Fruit fly (Drosophila melanogaster) whole organism, embryonic: Measurements from ENCODE around the gene CHKov1.

Source experiments
- Antp ChIP-seq: fragments of 200-800 bp; sonication (Bioruptor generic); optimal IDR thresholded peaks from 3 replicates; lab custom pipeline; 2016; ENCODE audit warnings: missing biosample characterization, missing genetic modification characterization
- BtbVII ChIP-seq: fragments of 200-800 bp; sonication (Bioruptor generic); optimal IDR thresholded peaks from 3 replicates; lab custom pipeline; 2017; ENCODE audit warnings: missing biosample characterization, mild to moderate bottlenecking, missing genetic modification characterization
- CG10431 ChIP-seq: fragments of 200-800 bp; sonication (Bioruptor generic); optimal IDR thresholded peaks from 3 replicates; lab custom pipeline; 2018; ENCODE audit warnings: missing biosample characterization, mild to moderate bottlenecking, missing genetic modification characterization
- CG11560 ChIP-seq: fragments of 200-800 bp; sonication (Bioruptor generic); IDR thresholded peaks from 3 replicates; pipeline ENCODE4 v1.3.6; 2022; ENCODE audit warnings: missing biosample characterization, missing genetic modification characterization
- CG12219 ChIP-seq: fragments of 200-800 bp; sonication (Bioruptor generic); optimal IDR thresholded peaks from 3 replicates; lab custom pipeline; 2018; ENCODE audit warnings: missing biosample characterization, mild to moderate bottlenecking, missing genetic modification characterization
- CG12299 ChIP-seq: fragments of 200-800 bp; sonication (Bioruptor generic); optimal IDR thresholded peaks from 2 replicates; lab custom pipeline; 2018; ENCODE audit warnings: missing biosample characterization, mild to moderate bottlenecking, missing genetic modification characterization
- CG13123 ChIP-seq: fragments of 200-800 bp; sonication (Bioruptor generic); optimal IDR thresholded peaks from 2 replicates; lab custom pipeline; 2016; ENCODE audit warnings: missing biosample characterization, missing genetic modification characterization
- CG13296 ChIP-seq: fragments of 200-800 bp; sonication (Bioruptor generic); optimal IDR thresholded peaks from 3 replicates; lab custom pipeline; 2018; ENCODE audit warnings: missing biosample characterization, mild to moderate bottlenecking, missing genetic modification characterization
- CG13775 ChIP-seq: fragments of 200-800 bp; sonication (Bioruptor generic); optimal IDR thresholded peaks from 3 replicates; lab custom pipeline; 2017; ENCODE audit warnings: missing biosample characterization, mild to moderate bottlenecking, missing genetic modification characterization
- CG14965 ChIP-seq: fragments of 200-800 bp; sonication (Bioruptor generic); optimal IDR thresholded peaks from 2 replicates; lab custom pipeline; 2016; ENCODE audit warnings: missing biosample characterization, missing genetic modification characterization, borderline replicate concordance
- CG16813 ChIP-seq: fragments of 200-800 bp; sonication (Bioruptor generic); IDR thresholded peaks from 3 replicates; pipeline ENCODE4 v1.3.6; 2022; ENCODE audit warnings: missing biosample characterization, missing genetic modification characterization; ENCODE audit not compliant: partially characterized antibody
- CG2678 ChIP-seq: fragments of 200-800 bp; sonication (Bioruptor generic); optimal IDR thresholded peaks from 3 replicates; lab custom pipeline; 2019; ENCODE audit warnings: missing biosample characterization, mild to moderate bottlenecking, missing genetic modification characterization, moderate library complexity
- CG2875 ChIP-seq: fragments of 200-800 bp; sonication (Bioruptor generic); optimal IDR thresholded peaks from 2 replicates; lab custom pipeline; 2017; ENCODE audit warnings: missing biosample characterization, mild to moderate bottlenecking, missing genetic modification characterization, missing genetic modification reagents
- CG32532 ChIP-seq: fragments of 200-800 bp; sonication (Bioruptor generic); IDR thresholded peaks from 2 replicates; pipeline ENCODE4 v1.3.6; 2022; ENCODE audit warnings: missing biosample characterization, missing genetic modification characterization
- CG34376 ChIP-seq: fragments of 200-800 bp; sonication (Bioruptor generic); optimal IDR thresholded peaks from 2 replicates; lab custom pipeline; 2018; ENCODE audit warnings: missing biosample characterization, mild to moderate bottlenecking, missing genetic modification characterization
- CG4282 ChIP-seq: fragments of 200-800 bp; sonication (Bioruptor generic); optimal IDR thresholded peaks from 2 replicates; lab custom pipeline; 2016; ENCODE audit warnings: missing biosample characterization, missing genetic modification characterization
- CG4707 ChIP-seq: fragments of 200-800 bp; sonication (Bioruptor generic); optimal IDR thresholded peaks from 2 replicates; lab custom pipeline; 2018; ENCODE audit warnings: missing biosample characterization, mild to moderate bottlenecking, missing genetic modification characterization, moderate library complexity
- CG4730 ChIP-seq: fragments of 200-800 bp; sonication (Bioruptor generic); IDR thresholded peaks from 2 replicates; pipeline ENCODE4 v1.3.6; 2022; ENCODE audit warnings: missing biosample characterization, missing genetic modification characterization
- CG6272 ChIP-seq: fragments of 200-800 bp; sonication (Bioruptor generic); IDR thresholded peaks from 2 replicates; pipeline ENCODE4 v1.3.6; 2022; ENCODE audit warnings: missing biosample characterization, missing genetic modification characterization
- CG6765 ChIP-seq: fragments of 200-800 bp; sonication (Bioruptor generic); optimal IDR thresholded peaks from 3 replicates; lab custom pipeline; 2017; ENCODE audit warnings: missing biosample characterization, mild to moderate bottlenecking, missing genetic modification characterization
- CoRest ChIP-seq: fragments of 200-800 bp; sonication (Bioruptor generic); optimal IDR thresholded peaks from 3 replicates; lab custom pipeline; 2018; ENCODE audit warnings: missing biosample characterization, mild to moderate bottlenecking, missing genetic modification characterization, moderate library complexity
- Gug ChIP-seq: fragments of 200-800 bp; sonication (Bioruptor generic); IDR thresholded peaks from 4 replicates; pipeline ENCODE4 v1.3.6; 2022; ENCODE audit warnings: missing biosample characterization, missing genetic modification characterization
- Hand ChIP-seq: fragments of 200-800 bp; sonication (Bioruptor generic); optimal IDR thresholded peaks from 2 replicates; lab custom pipeline; 2017; ENCODE audit warnings: mild to moderate bottlenecking, missing biosample characterization, missing genetic modification reagents, missing genetic modification characterization
- Jarid2 ChIP-seq: fragments of 200-800 bp; sonication (Bioruptor generic); optimal IDR thresholded peaks from 3 replicates; lab custom pipeline; 2017; ENCODE audit warnings: mild to moderate bottlenecking, missing biosample characterization, missing genetic modification reagents, missing genetic modification characterization
- MESR4 ChIP-seq: fragments of 200-800 bp; sonication (Bioruptor generic); optimal IDR thresholded peaks from 2 replicates; lab custom pipeline; 2018; ENCODE audit warnings: missing biosample characterization, mild to moderate bottlenecking, missing genetic modification characterization, moderate library complexity
- MTF-1 ChIP-seq: fragments of 200-800 bp; sonication (Bioruptor generic); optimal IDR thresholded peaks from 2 replicates; lab custom pipeline; 2018; ENCODE audit warnings: missing biosample characterization, mild to moderate bottlenecking, missing genetic modification characterization, borderline replicate concordance
- Mrtf ChIP-seq: fragments of 200-800 bp; sonication (Bioruptor generic); IDR thresholded peaks from 3 replicates; pipeline ENCODE4 v1.3.6; 2022; ENCODE audit warnings: missing biosample characterization, missing genetic modification characterization
- Nf-YC ChIP-seq: fragments of 200-800 bp; optimal IDR thresholded peaks from 3 replicates; lab custom pipeline; 2019; ENCODE audit warnings: missing biosample characterization, mild to moderate bottlenecking, missing genetic modification characterization, moderate library complexity
- Optix ChIP-seq: fragments of 200-800 bp; sonication (Bioruptor generic); IDR thresholded peaks from 3 replicates; pipeline ENCODE4 v1.3.6; 2022; ENCODE audit warnings: missing biosample characterization, missing genetic modification characterization
- Side ChIP-seq: fragments of 200-800 bp; sonication (Bioruptor generic); optimal IDR thresholded peaks from 2 replicates; lab custom pipeline; 2016; ENCODE audit warnings: missing biosample characterization, missing genetic modification characterization
- Vsx1 ChIP-seq: fragments of 200-800 bp; sonication (Bioruptor generic); optimal IDR thresholded peaks from 2 replicates; lab custom pipeline; 2017; ENCODE audit warnings: missing biosample characterization, mild to moderate bottlenecking, missing genetic modification characterization, missing genetic modification reagents
- amos ChIP-seq: fragments of 200-800 bp; sonication (Bioruptor generic); IDR thresholded peaks from 2 replicates; pipeline ENCODE4 v1.3.6; 2022; ENCODE audit warnings: missing biosample characterization, missing genetic modification characterization; ENCODE audit not compliant: partially characterized antibody
- bbx ChIP-seq: fragments of 200-800 bp; sonication (Bioruptor generic); IDR thresholded peaks from 2 replicates; pipeline ENCODE4 v1.3.6; 2022; ENCODE audit warnings: missing biosample characterization, missing genetic modification characterization; ENCODE audit not compliant: partially characterized antibody
- cad ChIP-seq: fragments of >200 bp; optimal IDR thresholded peaks from 2 replicates; lab custom pipeline; 2017; ENCODE audit warnings: missing biosample characterization, missing genetic modification characterization
- ci ChIP-seq: fragments of 200-800 bp; sonication (Bioruptor generic); IDR thresholded peaks from 3 replicates; pipeline ENCODE4 v1.3.6; 2022; ENCODE audit warnings: missing biosample characterization, missing genetic modification characterization
- corto ChIP-seq: fragments of 200-800 bp; sonication (Bioruptor generic); optimal IDR thresholded peaks from 2 replicates; lab custom pipeline; 2016; ENCODE audit warnings: missing biosample characterization, mild to moderate bottlenecking, missing genetic modification characterization, moderate library complexity
- crol ChIP-seq: fragments of 200-800 bp; sonication (Bioruptor generic); IDR thresholded peaks from 2 replicates; pipeline ENCODE4 v1.3.6; 2022; ENCODE audit warnings: missing biosample characterization, missing genetic modification characterization
- da ChIP-seq: fragments of 200-800 bp; sonication (Bioruptor generic); optimal IDR thresholded peaks from 2 replicates; lab custom pipeline; 2016; ENCODE audit warnings: missing biosample characterization, missing genetic modification characterization
- dpn ChIP-seq, 2 experiments: fragments of 200-800 bp; sonication (Bioruptor generic); optimal IDR thresholded peaks; 3 replicates each; lab custom pipeline; 2016; ENCODE audit warnings: missing biosample characterization in 2 of 2, missing genetic modification characterization in 2 of 2
- ewg ChIP-seq: fragments of 200-800 bp; sonication (Bioruptor generic); optimal IDR thresholded peaks from 3 replicates; lab custom pipeline; 2017; ENCODE audit warnings: mild to moderate bottlenecking, missing biosample characterization, missing genetic modification reagents, missing genetic modification characterization
- fu2 ChIP-seq: fragments of 200-800 bp; sonication (Bioruptor generic); optimal IDR thresholded peaks from 2 replicates; lab custom pipeline; 2016; ENCODE audit warnings: missing biosample characterization, missing genetic modification characterization
- gem ChIP-seq: fragments of 200-800 bp; sonication (Bioruptor generic); optimal IDR thresholded peaks from 2 replicates; lab custom pipeline; 2019; ENCODE audit warnings: missing biosample characterization, mild to moderate bottlenecking, missing genetic modification characterization, moderate library complexity
- gfzf ChIP-seq: fragments of 200-800 bp; sonication (Bioruptor generic); optimal IDR thresholded peaks from 2 replicates; lab custom pipeline; 2016; ENCODE audit warnings: missing biosample characterization, mild to moderate bottlenecking, missing genetic modification characterization, moderate library complexity
- inv ChIP-seq: fragments of 200-800 bp; sonication (Bioruptor generic); IDR thresholded peaks from 2 replicates; pipeline ENCODE4 v1.3.6; 2022; ENCODE audit warnings: missing biosample characterization, missing genetic modification characterization; ENCODE audit not compliant: partially characterized antibody
- kah ChIP-seq: fragments of 200-800 bp; sonication (Bioruptor generic); optimal IDR thresholded peaks from 2 replicates; lab custom pipeline; 2018; ENCODE audit warnings: missing biosample characterization, mild to moderate bottlenecking, missing genetic modification characterization
- mam ChIP-seq: fragments of 200-800 bp; sonication (Bioruptor generic); optimal IDR thresholded peaks from 3 replicates; lab custom pipeline; 2016; ENCODE audit warnings: missing biosample characterization, missing genetic modification characterization
- scrt ChIP-seq: fragments of 200-800 bp; sonication (Bioruptor generic); optimal IDR thresholded peaks from 2 replicates; lab custom pipeline; 2018; ENCODE audit warnings: missing biosample characterization, mild to moderate bottlenecking, missing genetic modification characterization, moderate library complexity
- slbo ChIP-seq: fragments of 200-800 bp; sonication (Bioruptor generic); IDR thresholded peaks from 2 replicates; pipeline ENCODE4 v1.3.6; 2022; ENCODE audit warnings: missing biosample characterization, missing genetic modification characterization
- sr ChIP-seq: fragments of 200-800 bp; sonication (Bioruptor generic); IDR thresholded peaks from 3 replicates; pipeline ENCODE4 v1.3.6; 2022; ENCODE audit warnings: missing biosample characterization, missing genetic modification characterization
- tup ChIP-seq: fragments of 200-800 bp; sonication (Bioruptor generic); optimal IDR thresholded peaks from 2 replicates; lab custom pipeline; 2016; ENCODE audit warnings: missing biosample characterization, mild to moderate bottlenecking, missing genetic modification characterization, moderate library complexity

Gene CHKov1

DNA sequence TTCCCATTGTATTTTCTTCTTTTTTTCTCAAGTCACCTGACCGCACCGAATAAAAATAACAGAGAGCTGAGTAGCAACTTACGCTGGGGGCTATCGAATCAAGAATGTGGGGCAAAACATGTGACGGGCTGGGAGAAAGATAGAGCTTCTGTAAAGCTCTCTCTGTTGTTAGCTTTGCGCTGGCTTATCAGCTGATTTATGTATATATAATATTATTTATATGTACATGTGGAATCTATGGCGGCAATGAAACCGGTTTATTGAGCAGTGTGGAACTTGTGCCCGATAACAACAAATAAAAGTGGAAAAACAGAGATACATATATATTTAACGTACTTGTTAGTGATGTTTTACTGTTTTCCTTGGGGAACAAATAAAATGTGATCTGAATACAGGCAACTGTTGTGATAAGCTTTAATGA is 36.2 kb downstream of the CHKov1 start, which contains the start of gene CG31098 (continued):
- TF ChIP-seq bbx (GFP tag; lab: Robert Waterston, UW) (no peak), CG6765 (GFP tag; lab: Kevin White, UChicago) (peak; percentile 52), slbo (GFP tag; lab: Robert Waterston, UW) (no peak), fu2 (GFP tag; lab: Kevin White, UChicago) (no peak), MTF-1 (peak; percentile 33), CG34376 (GFP tag; lab: Kevin White, UChicago) (peak; percentile 87), tup (GFP tag; lab: Kevin White, UChicago) (no peak), CG2875 (GFP tag; lab: Kevin White, UChicago) (no peak), CG11560 (tag; lab: Robert Waterston, UW) (no peak), crol (GFP tag; lab: Robert Waterston, UW) (no peak), Optix (GFP tag; lab: Robert Waterston, UW) (0 out of 3 replicates have a peak, but pooled peaks have one; percentile 18), dpn (GFP tag; optimal IDR thresholded peaks at IDR 0.05; lab: Kevin White, UChicago) (no peak), cad (GFP tag; lab: Kevin White, UChicago) (no peak), CG12219 (GFP tag; lab: Kevin White, UChicago) (peak; percentile 2), Nf-YC (no peak), Mrtf (no peak), CG6272 (GFP tag; lab: Robert Waterston, UW) (no peak), Antp (no peak), ewg (GFP tag; lab: Kevin White, UChicago) (no peak), CG32532 (GFP tag; lab: Robert Waterston, UW) (peak; percentile 26; the same call in 1 of the 2 replicates), gem (tag; lab: Kevin White, UChicago) (peak; percentile 31), mam (GFP tag; lab: Kevin White, UChicago) (no peak), amos (GFP tag; lab: Robert Waterston, UW) (no peak; the same call in 1 of the 2 replicates), CG16813 (GFP tag; lab: Robert Waterston, UW) (no peak), ci (GFP tag; lab: Robert Waterston, UW) (peak; percentile 22; the same call in 1 of the 3 replicates), CG4730 (GFP tag; lab: Robert Waterston, UW) (no peak), CG10431 (peak; percentile 26), Hand (peak; percentile 14), BtbVII (GFP tag; lab: Kevin White, UChicago) (peak; percentile 66), CG2678 (tag; lab: Kevin White, UChicago) (peak; percentile 54), Side (GFP tag; lab: Kevin White, UChicago) (no peak), CoRest (tag; lab: Kevin White, UChicago) (no peak), gfzf (GFP tag; lab: Kevin White, UChicago) (no peak), sr (GFP tag; lab: Robert Waterston, UW) (no peak), CG14965 (GFP tag; lab: Kevin White, UChicago) (no peak), CG4282 (GFP tag; lab: Kevin White, UChicago) (no peak), CG4707 (no peak), Jarid2 (GFP tag; lab: Kevin White, UChicago) (peak; percentile 63), inv (GFP tag; lab: Robert Waterston, UW) (no peak), CG13123 (GFP tag; lab: Kevin White, UChicago) (no peak), CG12299 (tag; lab: Kevin White, UChicago) (peak; percentile 35), CG13775 (GFP tag; lab: Kevin White, UChicago) (no peak), da (GFP tag; lab: Kevin White, UChicago) (no peak), MESR4 (GFP tag; lab: Kevin White, UChicago) (peak; percentile 5), Vsx1 (GFP tag; lab: Kevin White, UChicago) (peak; percentile 35), kah (no peak), Gug (no peak), CG13296 (peak; percentile 70), corto (GFP tag; lab: Kevin White, UChicago) (peak; percentile 61), scrt (GFP tag; lab: Kevin White, UChicago) (peak; percentile 30)
